Worm (Caenorhabditis elegans) whole organism, L2 larva: ENCODE data around the gene F31D4.5.

ENCODE experiments used
- C34F6.9 ChIP-seq: fragments of 150-350 bp; optimal IDR thresholded peaks from 2 replicates; lab custom pipeline; 2014; ENCODE audit warnings: missing biosample characterization, missing genetic modification characterization
- F13H6.1 ChIP-seq: sonication (generic microtip); optimal IDR thresholded peaks from 2 replicates; lab custom pipeline; 2016; ENCODE audit warnings: missing genetic modification characterization, missing compliant biosample characterization
- Y55F3AM.14 ChIP-seq: fragments of 200-800 bp; sonication (Bioruptor generic); optimal IDR thresholded peaks from 2 replicates; lab custom pipeline; 2018; ENCODE audit warnings: mild to moderate bottlenecking, missing genetic modification characterization, missing compliant biosample characterization
- ZK546.5 ChIP-seq: sonication (generic microtip); optimal IDR thresholded peaks from 2 replicates; lab custom pipeline; 2017; ENCODE audit warnings: missing biosample characterization, missing genetic modification characterization
- blmp-1 ChIP-seq: sonication (generic microtip); optimal IDR thresholded peaks from 2 replicates; lab custom pipeline; 2017; ENCODE audit warnings: missing genetic modification characterization, mild to moderate bottlenecking, missing compliant biosample characterization, antibody characterized with exemption, moderate library complexity; ENCODE audit not compliant: insufficient read depth
- ceh-16 ChIP-seq: fragments of 150-350 bp; optimal IDR thresholded peaks from 2 replicates; lab custom pipeline; 2014; ENCODE audit warnings: missing biosample characterization, missing genetic modification characterization
- crh-2 ChIP-seq: sonication (generic microtip); optimal IDR thresholded peaks from 2 replicates; lab custom pipeline; 2017; ENCODE audit warnings: missing biosample characterization, missing genetic modification characterization
- dmd-4 ChIP-seq: sonication (generic microtip); optimal IDR thresholded peaks from 2 replicates; lab custom pipeline; 2017; ENCODE audit warnings: missing biosample characterization, missing genetic modification characterization
- egl-27 ChIP-seq: sonication (generic microtip); optimal IDR thresholded peaks from 3 replicates; lab custom pipeline; 2017; ENCODE audit warnings: missing biosample characterization, missing genetic modification reagents, missing genetic modification characterization
- elt-1 ChIP-seq: fragments of 150-350 bp; optimal IDR thresholded peaks from 2 replicates; lab custom pipeline; 2014; ENCODE audit warnings: missing biosample characterization, missing genetic modification characterization
- elt-3 ChIP-seq: sonication (generic microtip); optimal IDR thresholded peaks from 2 replicates; lab custom pipeline; 2017; ENCODE audit warnings: missing biosample characterization, missing genetic modification characterization
- fos-1 ChIP-seq: fragments of 150-350 bp; optimal IDR thresholded peaks from 2 replicates; lab custom pipeline; 2014; ENCODE audit warnings: missing biosample characterization, missing genetic modification characterization
- gmeb-1 ChIP-seq: fragments of 150-350 bp; optimal IDR thresholded peaks from 2 replicates; lab custom pipeline; 2014; ENCODE audit warnings: missing biosample characterization, missing genetic modification characterization
- lin-13 ChIP-seq: fragments of 150-350 bp; optimal IDR thresholded peaks from 2 replicates; lab custom pipeline; 2014; ENCODE audit warnings: missing biosample characterization, missing genetic modification reagents, missing genetic modification characterization
- lin-39 ChIP-seq: fragments of 150-350 bp; optimal IDR thresholded peaks from 2 replicates; lab custom pipeline; 2014; ENCODE audit warnings: missing biosample characterization, missing genetic modification reagents, missing genetic modification characterization
- mab-5 ChIP-seq: fragments of 150-350 bp; optimal IDR thresholded peaks from 2 replicates; lab custom pipeline; 2014; ENCODE audit warnings: missing biosample characterization, missing genetic modification characterization
- mbf-1 ChIP-seq: sonication (generic microtip); optimal IDR thresholded peaks from 2 replicates; lab custom pipeline; 2017; ENCODE audit warnings: missing biosample characterization, missing genetic modification characterization
- mdl-1 ChIP-seq, 2 experiments: fragments of 150-350 bp in 1 of 2; sonication (generic microtip) in 1 of 2; optimal IDR thresholded peaks; 2 replicates each; lab custom pipeline; 2017; ENCODE audit warnings: missing biosample characterization in 2 of 2, missing genetic modification characterization in 2 of 2
- nhr-10 ChIP-seq: sonication (generic microtip); optimal IDR thresholded peaks from 2 replicates; lab custom pipeline; 2017; ENCODE audit warnings: missing biosample characterization, missing genetic modification characterization
- nhr-129 ChIP-seq: fragments of 150-350 bp; optimal IDR thresholded peaks from 2 replicates; lab custom pipeline; 2014; ENCODE audit warnings: missing biosample characterization, missing genetic modification characterization
- nhr-21 ChIP-seq: fragments of 150-350 bp; optimal IDR thresholded peaks from 2 replicates; lab custom pipeline; 2014; ENCODE audit warnings: missing biosample characterization, missing genetic modification characterization
- nhr-23 ChIP-seq: fragments of 150-350 bp; optimal IDR thresholded peaks from 2 replicates; lab custom pipeline; 2014; ENCODE audit warnings: missing biosample characterization, missing genetic modification reagents, missing genetic modification characterization
- nhr-237 ChIP-seq: fragments of 150-350 bp; optimal IDR thresholded peaks from 2 replicates; lab custom pipeline; 2014; ENCODE audit warnings: missing biosample characterization, missing genetic modification characterization
- nhr-25 ChIP-seq: fragments of 150-350 bp; sonication (generic microtip); optimal IDR thresholded peaks from 3 replicates; lab custom pipeline; 2014; ENCODE audit warnings: missing biosample characterization, missing genetic modification characterization
- nhr-6 ChIP-seq: fragments of 150-350 bp; optimal IDR thresholded peaks from 2 replicates; lab custom pipeline; 2014; ENCODE audit warnings: missing biosample characterization, missing genetic modification characterization
- nhr-77 ChIP-seq: fragments of 150-350 bp; optimal IDR thresholded peaks from 2 replicates; lab custom pipeline; 2014; ENCODE audit warnings: missing biosample characterization, missing genetic modification characterization
- peb-1 ChIP-seq: fragments of 150-350 bp; optimal IDR thresholded peaks from 2 replicates; lab custom pipeline; 2014; ENCODE audit warnings: missing biosample characterization, missing genetic modification characterization
- skn-1 ChIP-seq: sonication (generic microtip); optimal IDR thresholded peaks from 2 replicates; lab custom pipeline; 2017; ENCODE audit warnings: missing biosample characterization, missing genetic modification characterization
- sma-3 ChIP-seq: sonication (generic microtip); optimal IDR thresholded peaks from 2 replicates; lab custom pipeline; 2016; ENCODE audit warnings: missing genetic modification reagents, missing genetic modification characterization, missing compliant biosample characterization
- sma-9 ChIP-seq, 2 experiments: fragments of 150-350 bp in 1 of 2; sonication (generic microtip) in 1 of 2; optimal IDR thresholded peaks; 2 replicates each; lab custom pipeline; 2014 to 2016; ENCODE audit warnings: missing genetic modification characterization in 2 of 2, mild to moderate bottlenecking in 1 of 2, missing biosample characterization in 1 of 2, missing compliant biosample characterization in 1 of 2, missing genetic modification reagents in 1 of 2, moderate library complexity in 1 of 2
- unc-39 ChIP-seq: fragments of 150-350 bp; optimal IDR thresholded peaks from 2 replicates; lab custom pipeline; 2014; ENCODE audit warnings: missing biosample characterization, missing genetic modification characterization
- unc-55 ChIP-seq: fragments of 150-350 bp; sonication (generic microtip); optimal IDR thresholded peaks from 3 replicates; lab custom pipeline; 2014; ENCODE audit warnings: missing biosample characterization, missing genetic modification reagents, missing genetic modification characterization
- unc-62 ChIP-seq: fragments of 150-350 bp; optimal IDR thresholded peaks from 2 replicates; lab custom pipeline; 2014; ENCODE audit warnings: missing biosample characterization, missing genetic modification reagents, missing genetic modification characterization
- zag-1 ChIP-seq: fragments of 150-350 bp; optimal IDR thresholded peaks from 2 replicates; lab custom pipeline; 2014; ENCODE audit warnings: missing biosample characterization, missing genetic modification characterization
- ztf-1 ChIP-seq: fragments of 200-800 bp; sonication (Bioruptor generic); conservative IDR thresholded peaks from 2 replicates; pipeline ENCODE4 v1.3.6; 2022; ENCODE audit warnings: missing genetic modification characterization, missing compliant biosample characterization
- ztf-11 ChIP-seq: sonication (generic microtip); optimal IDR thresholded peaks from 2 replicates; lab custom pipeline; 2017; ENCODE audit warnings: missing biosample characterization, missing genetic modification characterization
- ztf-4 ChIP-seq: fragments of 150-350 bp; optimal IDR thresholded peaks from 2 replicates; lab custom pipeline; 2014; ENCODE audit warnings: missing biosample characterization, missing genetic modification characterization

F31D4.5 gene

ce11 chrV:20891871-20892270 lies 38.0 kb downstream of the F31D4.5 start:
- no peak for TF ChIP-seq peb-1 (tag; lab: Kevin White, UChicago)

ce11 chrV:20903167-20904093 lies 49.6 kb downstream of the F31D4.5 start, which contains the start of gene amx-3:
amx-3 (minus strand) TSS chrV:20903714.
- TF ChIP-seq C34F6.9 (tag; lab: Kevin White, UChicago) (peak; percentile 32), sma-9 (GFP tag; optimal IDR thresholded peaks at IDR 0.05; lab: Kevin White, UChicago) (peak; percentile 12), sma-9 (tag; optimal IDR thresholded peaks at IDR 0.05; lab: Kevin White, UChicago) (no peak), nhr-237 (tag; lab: Kevin White, UChicago) (no peak), lin-39 (tag; lab: Kevin White, UChicago) (no peak), zag-1 (tag; lab: Kevin White, UChicago) (no peak), nhr-77 (tag; lab: Kevin White, UChicago) (no peak), fos-1 (peak; percentile 30), gmeb-1 (tag; lab: Kevin White, UChicago) (no peak), peb-1 (tag; lab: Kevin White, UChicago) (no peak), skn-1 (tag; lab: Kevin White, UChicago) (no peak), nhr-21 (no peak), F13H6.1 (no peak), nhr-10 (tag; lab: Kevin White, UChicago) (no peak), ztf-11 (tag; lab: Kevin White, UChicago) (no peak), dmd-4 (tag; lab: Kevin White, UChicago) (no peak), nhr-129 (tag; lab: Kevin White, UChicago) (peak; percentile 42), ZK546.5 (tag; lab: Kevin White, UChicago) (no peak), ztf-1 (GFP tag; lab: Robert Waterston, UW) (no peak), lin-13 (GFP tag; lab: Kevin White, UChicago) (no peak), ztf-4 (no peak), nhr-23 (tag; lab: Kevin White, UChicago) (no peak), egl-27 (tag; lab: Kevin White, UChicago) (no peak), Y55F3AM.14 (GFP tag; lab: Kevin White, UChicago) (no peak), unc-39 (tag; lab: Kevin White, UChicago) (no peak), ceh-16 (tag; lab: Kevin White, UChicago) (no peak), blmp-1 (tag; lab: Kevin White, UChicago) (no peak), unc-62 (GFP tag; lab: Kevin White, UChicago) (no peak), nhr-25 (tag; lab: Kevin White, UChicago) (peak; percentile 63), mdl-1 (tag; optimal IDR thresholded peaks at IDR 0.05; lab: Kevin White, UChicago) (no peak), crh-2 (tag; lab: Kevin White, UChicago) (peak; percentile 18), elt-3 (no peak)

ce11 chrV:20904094-20904268 lies 50.1 kb downstream of the F31D4.5 start, which contains the start of gene acs-12:
acs-12 (plus strand) TSS chrV:20904169.
- no peak for TF ChIP-seq F13H6.1
- TF ChIP-seq ZK546.5 (tag; lab: Kevin White, UChicago) = no peak
- TF ChIP-seq fos-1 = no peak
- TF ChIP-seq elt-1 (tag; lab: Kevin White, UChicago) = no peak
- no peak for TF ChIP-seq egl-27 (tag; lab: Kevin White, UChicago)
- no peak for TF ChIP-seq nhr-6 (tag; lab: Kevin White, UChicago)
- TF ChIP-seq unc-62 (GFP tag; lab: Kevin White, UChicago) = no peak
- no peak for TF ChIP-seq sma-3 (GFP tag; lab: Kevin White, UChicago)
- no peak for TF ChIP-seq mbf-1 (tag; lab: Kevin White, UChicago)
- no peak for TF ChIP-seq gmeb-1 (tag; lab: Kevin White, UChicago)
- no peak for TF ChIP-seq unc-55 (GFP tag; lab: Kevin White, UChicago)
- TF ChIP-seq unc-39 (tag; lab: Kevin White, UChicago) = no peak
- TF ChIP-seq mab-5 (tag; lab: Kevin White, UChicago) = no peak
- no peak for TF ChIP-seq C34F6.9 (tag; lab: Kevin White, UChicago)
